Worm (Caenorhabditis elegans): ENCODE measurements around the gene pfut-1.

pfut-1 gene

ce11 chrX:3191353-3192065, 25.9 kb downstream of the pfut-1 start:
- TF ChIP-seq W03F9.2 (tag; optimal IDR thresholded peaks at IDR 0.05), result no peak
- no peak for TF ChIP-seq him-1 (tag; optimal IDR thresholded peaks at IDR 0.05)
- no peak for TF ChIP-seq dao-5 (tag; optimal IDR thresholded peaks at IDR 0.05)

DNA sequence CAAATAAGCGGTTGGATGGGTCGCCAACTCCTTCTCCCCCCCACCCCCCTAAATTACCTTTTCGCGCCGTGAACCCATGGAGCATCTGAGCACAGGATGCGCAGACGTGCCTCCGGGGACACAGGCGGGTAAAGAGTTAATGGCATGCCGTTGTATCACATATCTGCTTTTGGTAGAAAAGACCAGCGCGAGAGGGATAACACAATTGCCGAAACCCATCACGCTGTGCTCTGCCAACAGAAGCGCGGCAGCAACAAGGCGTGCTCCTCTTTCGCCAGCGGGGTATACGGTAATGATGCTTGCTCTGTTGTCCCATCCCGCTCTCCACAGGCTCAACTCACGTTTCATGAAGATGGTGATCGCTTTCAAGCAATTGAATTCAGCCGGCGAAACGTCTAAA, 31.7 kb downstream of the pfut-1 start:
- TF ChIP-seq W03F9.2 (tag; optimal IDR thresholded peaks at IDR 0.05) (no peak), him-1 (tag; optimal IDR thresholded peaks at IDR 0.05) (no peak), dao-5 (tag; optimal IDR thresholded peaks at IDR 0.05) (no peak)

- TF ChIP-seq him-1 (tag; optimal IDR thresholded peaks at IDR 0.05), result no peak
Observed at ce11 chrX:3199249-3199648, 33.6 kb downstream of the pfut-1 start, which contains the start of gene fax-1. TSS of gene fax-1 (minus strand) at chrX:3199349.

ce11 chrX:3202350-3202749, 36.7 kb downstream of the pfut-1 start:
- TF ChIP-seq W03F9.2 (tag; optimal IDR thresholded peaks at IDR 0.05) (no peak), him-1 (tag; optimal IDR thresholded peaks at IDR 0.05) (no peak), dao-5 (tag; optimal IDR thresholded peaks at IDR 0.05) (no peak)

- no peak for TF ChIP-seq him-1 (tag; optimal IDR thresholded peaks at IDR 0.05)
- TF ChIP-seq W03F9.2 (tag; optimal IDR thresholded peaks at IDR 0.05), result no peak
- no peak for TF ChIP-seq dao-5 (tag; optimal IDR thresholded peaks at IDR 0.05)
Observed at ce11 chrX:3204778-3205177, 39.2 kb downstream of the pfut-1 start, which contains the start of gene F28B4.1. TSS of gene F28B4.1 (plus strand) at chrX:3205078.

ce11 chrX:3209523-3209922, 43.9 kb downstream of the pfut-1 start, which contains the start of gene F28B4.4:
TSS of gene F28B4.4 (minus strand) at chrX:3209623.
- TF ChIP-seq dao-5 (tag; optimal IDR thresholded peaks at IDR 0.05) (no peak), W03F9.2 (tag; optimal IDR thresholded peaks at IDR 0.05) (no peak), him-1 (tag; optimal IDR thresholded peaks at IDR 0.05) (no peak)

DNA sequence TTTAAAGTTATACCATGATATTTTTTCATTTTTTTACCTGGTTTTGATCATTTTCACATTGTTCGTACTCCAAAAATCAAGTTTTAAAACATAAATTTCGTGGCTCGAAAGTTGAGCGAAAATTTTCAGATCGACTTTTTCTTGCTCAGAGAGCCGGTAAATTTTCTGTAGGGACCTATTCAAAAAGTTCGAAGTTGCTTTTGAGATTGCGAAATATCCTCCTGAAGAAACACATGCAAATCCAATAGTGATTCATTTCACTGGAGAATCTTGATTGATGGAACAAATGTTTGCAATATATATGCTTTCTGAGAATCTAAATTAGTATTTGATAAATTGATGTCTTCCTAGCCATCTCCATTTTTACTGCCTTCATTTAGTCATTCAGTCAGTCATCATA, 51.1 kb downstream of the pfut-1 start:
- no peak for TF ChIP-seq him-1 (tag; optimal IDR thresholded peaks at IDR 0.05)
- no peak for TF ChIP-seq W03F9.2 (tag; optimal IDR thresholded peaks at IDR 0.05)
- TF ChIP-seq dao-5 (tag; optimal IDR thresholded peaks at IDR 0.05), result no peak
